Worm (Caenorhabditis elegans): ENCODE data around the gene T16A1.10.

Gene T16A1.10

ce11 chrII:2109943-2110342 lies 18.0 kb upstream of the T16A1.10 start, which contains the start of gene R52.5:
Gene R52.5 (minus strand): TSS chrII:2110043.
- TF ChIP-seq tab-1 (GFP tag; IDR thresholded peaks at IDR 0.05): no peak

DNA sequence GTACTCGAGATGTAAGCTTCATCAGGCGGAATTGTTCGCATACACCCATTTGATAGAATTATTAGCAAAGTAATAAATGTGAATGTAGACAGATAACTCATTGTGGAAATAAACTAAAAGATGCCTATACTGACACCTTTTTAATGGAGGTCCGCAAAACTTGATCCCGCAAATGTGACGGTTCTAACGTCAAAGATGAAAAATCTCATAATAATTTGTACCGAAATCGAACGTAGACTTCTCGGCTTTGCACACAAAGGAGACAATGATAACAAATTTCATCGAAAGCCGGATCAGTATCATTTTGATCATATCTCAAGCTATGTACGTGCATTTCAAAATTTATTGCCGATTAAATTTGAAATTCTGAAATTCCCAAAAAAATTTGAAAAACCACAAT lies 16.4 kb upstream of the T16A1.10 start, which contains the start of gene R52.4:
R52.4 (minus strand) TSS at position 101 of the 400 bp plus-strand sequence.
- no peak for TF ChIP-seq flt-1 (GFP tag; IDR thresholded peaks at IDR 0.05)
- no peak for TF ChIP-seq klf-2 (GFP tag; conservative IDR thresholded peaks at IDR 0.05)
- no peak for TF ChIP-seq T22C8.4 (GFP tag; IDR thresholded peaks at IDR 0.05)
- no peak for TF ChIP-seq med-1 (GFP tag; optimal IDR thresholded peaks at IDR 0.05; ENCODE audit: insufficient read depth)
- no peak for TF ChIP-seq cog-1 (tag; optimal IDR thresholded peaks at IDR 0.05)
- no peak for TF ChIP-seq ztf-29 (GFP tag; IDR thresholded peaks at IDR 0.05)
- TF ChIP-seq ztf-23 (GFP tag; IDR thresholded peaks at IDR 0.05): no peak
- TF ChIP-seq tab-1 (GFP tag; IDR thresholded peaks at IDR 0.05): no peak
- TF ChIP-seq ref-1 (GFP tag; conservative IDR thresholded peaks at IDR 0.05): no peak

DNA sequence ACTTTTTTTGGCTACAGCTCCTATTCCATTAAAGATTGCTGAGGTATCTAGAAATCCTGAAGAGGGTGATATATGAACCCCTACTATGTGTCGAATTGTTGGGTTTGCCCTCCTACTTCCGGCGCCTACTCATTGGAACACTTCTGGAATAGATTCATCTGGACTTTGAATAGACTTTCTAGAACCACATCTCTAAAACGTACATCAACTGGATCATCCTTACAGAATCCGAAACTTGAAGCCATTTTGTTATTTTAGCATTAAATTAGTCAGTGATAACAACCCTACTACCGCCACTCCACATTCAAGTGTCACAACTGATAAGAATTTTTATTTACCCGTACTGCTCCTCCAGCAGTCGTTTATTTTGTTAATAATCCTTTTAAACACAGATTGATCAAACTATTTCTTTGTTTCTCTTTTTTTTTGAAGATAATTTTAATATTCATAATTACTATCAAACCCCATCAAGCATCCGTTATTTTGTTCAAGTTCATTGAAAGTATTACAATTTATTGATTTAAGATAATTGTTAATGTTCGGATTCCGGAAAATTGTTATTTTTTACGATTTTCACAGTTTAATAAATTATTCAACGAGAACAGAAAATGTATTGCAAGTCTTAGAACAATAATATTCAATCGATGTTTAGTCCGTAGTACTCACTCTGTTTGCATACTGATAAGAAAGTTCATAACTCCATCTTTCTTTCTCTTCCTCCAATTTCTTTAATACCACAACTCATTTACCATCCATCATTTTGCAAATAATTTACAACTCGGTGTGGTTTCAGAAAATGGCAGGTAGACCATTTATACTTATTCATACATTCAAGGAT lies 7.5 kb upstream of the T16A1.10 start, which contains the start of gene math-42:
math-42 (plus strand) TSS at position 788 of the 838 bp plus-strand sequence.
- no peak for TF ChIP-seq klf-2 (GFP tag; conservative IDR thresholded peaks at IDR 0.05)
- TF ChIP-seq ztf-23 (GFP tag; IDR thresholded peaks at IDR 0.05): no peak
- no peak for TF ChIP-seq T22C8.4 (GFP tag; IDR thresholded peaks at IDR 0.05)
- no peak for TF ChIP-seq ref-1 (GFP tag; conservative IDR thresholded peaks at IDR 0.05)
- TF ChIP-seq ztf-29 (GFP tag; IDR thresholded peaks at IDR 0.05): no peak
- TF ChIP-seq med-1 (GFP tag; optimal IDR thresholded peaks at IDR 0.05; ENCODE audit: insufficient read depth): no peak
- no peak for TF ChIP-seq flt-1 (GFP tag; IDR thresholded peaks at IDR 0.05)
- TF ChIP-seq cog-1 (tag; optimal IDR thresholded peaks at IDR 0.05): no peak
- TF ChIP-seq tab-1 (GFP tag; IDR thresholded peaks at IDR 0.05): no peak

DNA sequence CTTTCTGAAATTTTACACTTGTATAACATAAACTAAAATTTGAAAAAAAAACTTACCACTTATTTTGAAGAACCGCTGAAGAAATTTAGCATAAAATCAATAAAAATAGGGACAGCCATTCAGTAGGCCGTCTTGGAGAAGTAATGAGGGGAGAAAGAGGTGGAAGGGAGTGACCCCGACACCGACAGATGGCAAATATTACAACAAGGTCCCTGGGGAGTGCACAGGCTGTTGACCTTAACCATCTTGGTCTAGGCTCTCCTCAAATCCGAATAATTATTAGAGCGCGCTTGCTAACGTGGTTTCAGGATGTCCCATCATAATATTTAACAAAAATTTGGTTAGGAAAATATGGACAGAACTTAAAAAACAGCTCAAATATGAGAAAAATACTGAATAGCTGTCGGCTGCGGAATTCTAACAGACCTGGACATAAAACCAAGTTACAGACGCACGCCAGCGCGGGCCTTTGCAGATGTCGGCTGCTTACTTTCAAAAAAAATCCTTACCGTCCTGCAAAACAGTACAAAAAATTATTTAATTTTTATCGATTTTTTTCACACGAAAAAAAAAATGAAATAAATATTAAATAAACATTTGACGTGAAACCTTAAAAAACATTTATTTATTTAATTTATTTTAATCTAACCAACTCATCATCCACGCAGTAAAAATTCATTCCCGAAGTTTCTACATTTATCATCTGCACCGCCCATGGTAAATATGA lies 3.2 kb upstream of the T16A1.10 start, which contains the start of gene T16A1.2:
T16A1.2 (plus strand) TSS at position 677 of the 727 bp plus-strand sequence.
- no peak for TF ChIP-seq cog-1 (tag; optimal IDR thresholded peaks at IDR 0.05)
- no peak for TF ChIP-seq med-1 (GFP tag; optimal IDR thresholded peaks at IDR 0.05; ENCODE audit: insufficient read depth)
- no peak for TF ChIP-seq flt-1 (GFP tag; IDR thresholded peaks at IDR 0.05)
- TF ChIP-seq T22C8.4 (GFP tag; IDR thresholded peaks at IDR 0.05): no peak
- TF ChIP-seq tab-1 (GFP tag; IDR thresholded peaks at IDR 0.05): no peak
- no peak for TF ChIP-seq ztf-23 (GFP tag; IDR thresholded peaks at IDR 0.05)
- no peak for TF ChIP-seq ztf-29 (GFP tag; IDR thresholded peaks at IDR 0.05)
- TF ChIP-seq ref-1 (GFP tag; conservative IDR thresholded peaks at IDR 0.05): no peak
- no peak for TF ChIP-seq klf-2 (GFP tag; conservative IDR thresholded peaks at IDR 0.05)

DNA sequence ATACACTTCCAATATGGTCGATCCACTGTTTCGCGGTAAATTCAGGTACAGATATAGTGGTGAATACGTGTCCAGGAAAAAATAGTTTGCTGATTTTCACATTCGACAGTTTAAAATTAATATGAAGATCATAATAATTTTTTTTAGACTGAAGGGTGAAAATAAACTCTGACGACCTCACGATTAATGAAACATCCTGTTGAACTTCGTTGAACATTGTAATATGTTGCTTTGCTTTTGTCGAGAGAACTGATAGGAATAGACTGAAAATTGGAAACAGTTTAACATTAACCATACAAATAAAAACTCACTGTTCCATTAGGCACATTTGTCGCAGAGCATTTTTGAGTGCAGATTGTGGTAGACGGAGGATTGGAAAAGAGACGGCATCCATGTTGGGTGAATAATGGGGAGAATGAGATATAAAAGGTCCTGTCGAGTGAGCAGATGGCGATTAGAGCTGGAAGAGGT lies 1.6 kb upstream of the T16A1.10 start, which contains the start of gene fbxb-37:
fbxb-37 (minus strand) TSS at position 421 of the 471 bp plus-strand sequence.
- TF ChIP-seq T22C8.4 (GFP tag; IDR thresholded peaks at IDR 0.05): no peak
- TF ChIP-seq flt-1 (GFP tag; IDR thresholded peaks at IDR 0.05): no peak
- no peak for TF ChIP-seq med-1 (GFP tag; optimal IDR thresholded peaks at IDR 0.05; ENCODE audit: insufficient read depth)
- no peak for TF ChIP-seq tab-1 (GFP tag; IDR thresholded peaks at IDR 0.05)
- TF ChIP-seq ztf-23 (GFP tag; IDR thresholded peaks at IDR 0.05): no peak
- no peak for TF ChIP-seq cog-1 (tag; optimal IDR thresholded peaks at IDR 0.05)
- TF ChIP-seq ref-1 (GFP tag; conservative IDR thresholded peaks at IDR 0.05): no peak
- no peak for TF ChIP-seq ztf-29 (GFP tag; IDR thresholded peaks at IDR 0.05)
- TF ChIP-seq klf-2 (GFP tag; conservative IDR thresholded peaks at IDR 0.05): no peak

- TF ChIP-seq med-1 (GFP tag; optimal IDR thresholded peaks at IDR 0.05; ENCODE audit: insufficient read depth) (no peak), ref-1 (GFP tag; conservative IDR thresholded peaks at IDR 0.05) (no peak), ztf-29 (GFP tag; IDR thresholded peaks at IDR 0.05) (no peak), tab-1 (GFP tag; IDR thresholded peaks at IDR 0.05) (no peak), ztf-23 (GFP tag; IDR thresholded peaks at IDR 0.05) (no peak), flt-1 (GFP tag; IDR thresholded peaks at IDR 0.05) (no peak), T22C8.4 (GFP tag; IDR thresholded peaks at IDR 0.05) (no peak), klf-2 (GFP tag; conservative IDR thresholded peaks at IDR 0.05) (no peak), cog-1 (tag; optimal IDR thresholded peaks at IDR 0.05) (no peak)
Measured at ce11 chrII:2090605-2091004, 1.3 kb downstream of the T16A1.10 start, which contains the start of gene trpl-5. Gene trpl-5 (minus strand): TSS chrII:2090636.

ce11 chrII:2087206-2087605 lies 4.7 kb downstream of the T16A1.10 start:
- TF ChIP-seq ztf-23 (GFP tag; IDR thresholded peaks at IDR 0.05): no peak
- no peak for TF ChIP-seq ref-1 (GFP tag; conservative IDR thresholded peaks at IDR 0.05)
- no peak for TF ChIP-seq T22C8.4 (GFP tag; IDR thresholded peaks at IDR 0.05)

- TF ChIP-seq cog-1 (tag; optimal IDR thresholded peaks at IDR 0.05) (no peak), T22C8.4 (GFP tag; IDR thresholded peaks at IDR 0.05) (no peak), flt-1 (GFP tag; IDR thresholded peaks at IDR 0.05) (no peak), klf-2 (GFP tag; conservative IDR thresholded peaks at IDR 0.05) (no peak), ztf-29 (GFP tag; IDR thresholded peaks at IDR 0.05) (no peak), ztf-23 (GFP tag; IDR thresholded peaks at IDR 0.05) (no peak), med-1 (GFP tag; optimal IDR thresholded peaks at IDR 0.05; ENCODE audit: insufficient read depth) (no peak), tab-1 (GFP tag; IDR thresholded peaks at IDR 0.05) (no peak), ref-1 (GFP tag; conservative IDR thresholded peaks at IDR 0.05) (no peak)
Measured at ce11 chrII:2083726-2084179, 8.1 kb downstream of the T16A1.10 start, which contains the start of the genes T16A1.5 and fbxc-49. Gene T16A1.5 (minus strand): TSS chrII:2083826. Gene fbxc-49 (plus strand): TSS chrII:2084129.

DNA sequence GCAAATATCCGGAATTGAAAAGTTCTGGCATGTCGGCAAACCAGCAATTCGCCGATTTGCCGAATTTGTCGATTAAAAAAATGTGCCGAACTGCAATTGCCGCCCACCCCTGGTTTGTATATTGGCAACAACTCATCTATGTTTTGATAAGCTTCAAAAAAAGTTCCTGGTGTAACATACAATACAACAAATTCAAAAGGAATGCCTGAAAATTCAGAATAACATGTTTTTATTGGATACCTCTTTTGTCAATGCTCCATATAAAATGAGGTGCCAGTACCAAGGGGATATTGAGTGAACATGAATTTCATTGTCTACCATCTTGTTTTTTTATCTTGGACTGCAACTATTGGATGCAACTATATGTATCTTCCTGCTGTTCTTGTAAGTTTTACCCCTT lies 10.6 kb downstream of the T16A1.10 start, which contains the start of gene T16A1.4:
T16A1.4 (plus strand) TSS at position 301 of the 400 bp plus-strand sequence.
- TF ChIP-seq med-1 (GFP tag; optimal IDR thresholded peaks at IDR 0.05; ENCODE audit: insufficient read depth): no peak
- no peak for TF ChIP-seq ztf-29 (GFP tag; IDR thresholded peaks at IDR 0.05)
- no peak for TF ChIP-seq flt-1 (GFP tag; IDR thresholded peaks at IDR 0.05)
- TF ChIP-seq T22C8.4 (GFP tag; IDR thresholded peaks at IDR 0.05): no peak
- no peak for TF ChIP-seq cog-1 (tag; optimal IDR thresholded peaks at IDR 0.05)
- no peak for TF ChIP-seq ref-1 (GFP tag; conservative IDR thresholded peaks at IDR 0.05)
- no peak for TF ChIP-seq klf-2 (GFP tag; conservative IDR thresholded peaks at IDR 0.05)

Data from whole organism, midembryonic.